Fruit fly (Drosophila melanogaster): ENCODE results near the gene Nca.

The Nca gene

DNA sequence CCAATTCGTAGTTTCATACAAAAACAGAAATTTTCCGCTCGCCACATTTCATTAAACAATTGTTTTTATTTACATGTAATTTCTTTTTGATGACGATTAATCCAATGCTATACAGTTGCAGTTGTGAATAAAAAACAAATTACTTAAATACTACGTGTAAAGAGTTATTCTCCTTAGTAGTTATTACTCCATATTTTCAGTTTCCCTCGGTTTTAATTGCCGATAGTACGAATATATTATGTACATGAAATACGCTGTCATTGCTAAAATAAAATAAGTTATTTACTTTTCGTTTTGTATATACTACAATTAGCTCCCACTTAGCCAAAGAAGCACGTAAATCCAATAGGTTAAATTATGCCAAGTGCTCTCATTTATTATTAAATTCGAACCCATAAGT, 38.1 kb upstream of the Nca start, which contains the start of gene CG42655:
Gene CG42655 (minus strand): TSS at position 101 of the 400 bp plus-strand sequence.
- TF ChIP-seq CG6792 (GFP tag; optimal IDR thresholded peaks at IDR 0.05) (no peak), CG31627 (GFP tag; optimal IDR thresholded peaks at IDR 0.05) (no peak), CG4318 (GFP tag; optimal IDR thresholded peaks at IDR 0.05) (no peak), net (GFP tag; optimal IDR thresholded peaks at IDR 0.05) (no peak), CG11902 (GFP tag; optimal IDR thresholded peaks at IDR 0.05) (no peak), Eip93F (GFP tag; optimal IDR thresholded peaks at IDR 0.05) (no peak), CG8632 (GFP tag; optimal IDR thresholded peaks at IDR 0.05) (no peak), Gug (GFP tag; IDR thresholded peaks at IDR 0.05) (no peak), CG9139 (GFP tag; optimal IDR thresholded peaks at IDR 0.05) (no peak), achi (GFP tag; optimal IDR thresholded peaks at IDR 0.05) (no peak), CG11762 (GFP tag; optimal IDR thresholded peaks at IDR 0.05; ENCODE audit: insufficient read depth) (no peak)

DNA sequence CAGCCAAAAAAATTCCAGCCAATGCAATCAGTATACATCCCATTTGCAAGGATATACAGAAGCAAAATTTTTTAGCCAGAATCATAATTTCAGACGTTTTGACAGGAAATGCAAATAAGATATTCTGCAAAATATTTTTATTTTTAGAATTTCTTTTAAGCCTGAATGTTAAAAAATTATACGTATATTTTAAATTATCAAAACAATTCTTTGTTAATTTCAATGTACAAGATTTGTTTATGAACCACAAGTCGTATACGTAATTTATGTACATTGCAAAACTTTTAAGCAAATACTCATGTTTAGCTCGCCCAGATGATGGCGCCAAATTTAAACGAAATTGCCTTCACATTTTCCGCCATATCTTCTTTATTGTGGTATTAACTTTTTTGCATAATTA, 37.3 kb upstream of the Nca start, which contains the start of gene CG42654:
Gene CG42654 (minus strand): TSS at position 101 of the 400 bp plus-strand sequence.
- TF ChIP-seq cyc (GFP tag; optimal IDR thresholded peaks at IDR 0.05), result no peak
- no peak for TF ChIP-seq vri (GFP tag; optimal IDR thresholded peaks at IDR 0.05)
- TF ChIP-seq CG3032 (tag; optimal IDR thresholded peaks at IDR 0.05), result no peak
- TF ChIP-seq Ets21C (GFP tag; optimal IDR thresholded peaks at IDR 0.05), result no peak
- TF ChIP-seq Met (GFP tag; optimal IDR thresholded peaks at IDR 0.05), result no peak

DNA sequence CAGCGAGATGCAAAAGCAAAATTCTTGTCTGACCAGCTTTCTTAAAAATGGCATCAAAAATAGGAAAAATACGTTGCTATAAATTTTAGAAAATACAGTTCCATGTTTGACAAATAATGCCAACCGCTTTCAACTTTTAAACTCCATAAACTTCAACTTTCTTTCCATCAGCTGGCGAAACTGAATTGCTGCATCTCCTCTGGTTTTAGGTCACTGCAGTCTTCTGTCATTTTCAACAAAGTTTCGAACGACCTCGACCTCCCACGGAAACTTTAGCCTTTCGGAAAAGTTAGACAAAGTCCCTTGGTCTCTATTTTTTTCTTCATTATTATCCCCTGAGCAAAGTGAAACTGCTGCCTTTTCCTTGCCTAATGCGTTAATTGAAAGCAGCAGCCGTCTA, 36.0 kb upstream of the Nca start, which contains the start of gene CG42263:
Gene CG42263 (minus strand): TSS at position 101 of the 400 bp plus-strand sequence.
- TF ChIP-seq CG9139 (GFP tag; optimal IDR thresholded peaks at IDR 0.05) (no peak), Lpt (GFP tag; optimal IDR thresholded peaks at IDR 0.05) (no peak), topi (GFP tag; optimal IDR thresholded peaks at IDR 0.05) (no peak), Sox102F (GFP tag; optimal IDR thresholded peaks at IDR 0.05) (no peak), Eip78C (GFP tag) (no peak), Hr38 (GFP tag; optimal IDR thresholded peaks at IDR 0.05) (no peak), CG8632 (GFP tag; optimal IDR thresholded peaks at IDR 0.05) (no peak), CG4318 (GFP tag; optimal IDR thresholded peaks at IDR 0.05) (no peak), salr (GFP tag; optimal IDR thresholded peaks at IDR 0.05) (no peak), vri (GFP tag; optimal IDR thresholded peaks at IDR 0.05) (no peak), CG3032 (tag; optimal IDR thresholded peaks at IDR 0.05) (no peak), CG11762 (GFP tag; optimal IDR thresholded peaks at IDR 0.05; ENCODE audit: insufficient read depth) (no peak), ss (GFP tag; optimal IDR thresholded peaks at IDR 0.05) (no peak), CG6808 (GFP tag; optimal IDR thresholded peaks at IDR 0.05) (no peak), Smox (GFP tag; optimal IDR thresholded peaks at IDR 0.05) (no peak), esn (GFP tag; optimal IDR thresholded peaks at IDR 0.05) (no peak)

DNA sequence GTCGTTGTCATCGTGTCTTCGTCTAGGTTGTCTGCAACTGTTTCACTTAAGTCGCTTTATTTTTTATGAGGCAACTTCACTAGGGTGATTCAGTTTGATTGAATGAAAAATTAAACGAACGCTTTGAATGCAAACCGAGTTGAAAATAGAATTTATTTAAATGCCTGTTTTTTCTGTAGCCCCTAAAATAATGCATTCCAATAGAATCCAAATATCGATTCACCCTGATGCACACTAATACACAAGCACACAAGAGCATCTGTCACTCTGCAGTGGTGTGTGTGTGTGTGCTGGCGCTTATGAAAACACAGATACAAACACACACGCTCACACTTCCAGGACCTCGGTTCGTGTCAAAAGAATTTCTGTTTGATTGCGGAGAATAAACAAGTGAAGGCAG, 29.9 kb upstream of the Nca start:
- TF ChIP-seq spab (GFP tag; optimal IDR thresholded peaks at IDR 0.05) (peak; percentile 40), topi (GFP tag; optimal IDR thresholded peaks at IDR 0.05) (no peak), fkh (GFP tag; optimal IDR thresholded peaks at IDR 0.05) (no peak), CG4318 (GFP tag; optimal IDR thresholded peaks at IDR 0.05) (no peak), net (GFP tag; optimal IDR thresholded peaks at IDR 0.05) (peak; percentile 28), CG10669 (GFP tag; optimal IDR thresholded peaks at IDR 0.05) (no peak), Eip93F (GFP tag; optimal IDR thresholded peaks at IDR 0.05) (no peak), Smox (GFP tag; optimal IDR thresholded peaks at IDR 0.05) (no peak), CG3919 (GFP tag; optimal IDR thresholded peaks at IDR 0.05) (no peak), ss (GFP tag; optimal IDR thresholded peaks at IDR 0.05) (peak in 1 of 2 experiments; percentile 51), cyc (GFP tag; optimal IDR thresholded peaks at IDR 0.05) (no peak), Hr4 (GFP tag; optimal IDR thresholded peaks at IDR 0.05) (peak; percentile 39), vri (GFP tag; optimal IDR thresholded peaks at IDR 0.05) (no peak), CG8119 (GFP tag; IDR thresholded peaks at IDR 0.05) (peak; percentile 44; the same call in 2 of the 3 replicates), Blimp-1 (GFP tag; optimal IDR thresholded peaks at IDR 0.05) (no peak), OdsH (GFP tag; optimal IDR thresholded peaks at IDR 0.05) (peak; percentile 12), CG8319 (GFP tag; optimal IDR thresholded peaks at IDR 0.05) (no peak), CG6276 (GFP tag; optimal IDR thresholded peaks at IDR 0.05) (no peak), Ets21C (GFP tag; optimal IDR thresholded peaks at IDR 0.05) (no peak), fd85E (GFP tag; optimal IDR thresholded peaks at IDR 0.05) (no peak), Ets96B (tag; optimal IDR thresholded peaks at IDR 0.05) (peak; percentile 51), dac (GFP tag; optimal IDR thresholded peaks at IDR 0.05) (no peak), acj6 (GFP tag; optimal IDR thresholded peaks at IDR 0.05) (peak; percentile 14), eg (GFP tag; IDR thresholded peaks at IDR 0.05) (no peak), CG3032 (tag; optimal IDR thresholded peaks at IDR 0.05) (no peak), dsx (GFP tag; optimal IDR thresholded peaks at IDR 0.05; ENCODE audit: poor library complexity, severe bottlenecking) (peak; percentile 20), svp (GFP tag) (peak; percentile 41), achi (GFP tag; optimal IDR thresholded peaks at IDR 0.05) (peak; percentile 36), Eip78C (GFP tag) (peak; percentile 75), CG31627 (GFP tag; optimal IDR thresholded peaks at IDR 0.05) (peak; percentile 1), lz (GFP tag; optimal IDR thresholded peaks at IDR 0.05) (peak; percentile 15)

All from whole organism, prepupa.